Fruit fly (Drosophila melanogaster): Measurements from ENCODE around the gene Syn.

Syn gene

dm6 chr3R:10166334-10166733, 24.2 kb upstream of the Syn start (continued):
- no peak for TF ChIP-seq tio (GFP tag; optimal IDR thresholded peaks at IDR 0.05)
- peak; percentile 73 for TF ChIP-seq exex (tag; optimal IDR thresholded peaks at IDR 0.05)
- no peak for TF ChIP-seq MTF-1 (GFP tag; optimal IDR thresholded peaks at IDR 0.05; ENCODE audit: borderline replicate concordance)
- TF ChIP-seq CG6175 (GFP tag; IDR thresholded peaks at IDR 0.05), result no peak
- TF ChIP-seq Bgb (GFP tag; IDR thresholded peaks at IDR 0.05; ENCODE audit: partially characterized antibody), result no peak
- TF ChIP-seq Med (GFP tag), result peak; percentile 74
- TF ChIP-seq Awh (GFP tag; IDR thresholded peaks at IDR 0.05), result no peak

- no peak for TF ChIP-seq crol (GFP tag; IDR thresholded peaks at IDR 0.05)
- TF ChIP-seq HmgZ (tag; optimal IDR thresholded peaks at IDR 0.05), result no peak
- TF ChIP-seq pfk (GFP tag; optimal IDR thresholded peaks at IDR 0.05), result peak; percentile 78
- TF ChIP-seq Jarid2 (GFP tag; optimal IDR thresholded peaks at IDR 0.05), result no peak
- no peak for TF ChIP-seq Hr39 (optimal IDR thresholded peaks at IDR 0.05)
- no peak for TF ChIP-seq pita (GFP tag; optimal IDR thresholded peaks at IDR 0.05)
- TF ChIP-seq bowl (GFP tag; IDR thresholded peaks at IDR 0.05), result no peak
- no peak for TF ChIP-seq CG17612 (GFP tag; IDR thresholded peaks at IDR 0.05)
- no peak for TF ChIP-seq zf30C (GFP tag; optimal IDR thresholded peaks at IDR 0.05)
- TF ChIP-seq cas (GFP tag; IDR thresholded peaks at IDR 0.05), result no peak
- no peak for TF ChIP-seq twi (tag; optimal IDR thresholded peaks at IDR 0.05)
- TF ChIP-seq ATbp (GFP tag; optimal IDR thresholded peaks at IDR 0.05), result no peak
- TF ChIP-seq Fer1 (GFP tag; optimal IDR thresholded peaks at IDR 0.05), result no peak
- TF ChIP-seq gt (GFP tag; IDR thresholded peaks at IDR 0.05), result no peak
- 0 out of 2 replicates have a peak, but pooled peaks have one; percentile 25 for TF ChIP-seq CG17328 (GFP tag; IDR thresholded peaks at IDR 0.05)
- no peak for TF ChIP-seq Eip74EF (GFP tag; optimal IDR thresholded peaks at IDR 0.05)
- no peak for TF ChIP-seq Oli (tag; optimal IDR thresholded peaks at IDR 0.05)
- TF ChIP-seq B-H2 (GFP tag; optimal IDR thresholded peaks at IDR 0.05), result peak; percentile 4
- no peak for TF ChIP-seq CG4617 (GFP tag; optimal IDR thresholded peaks at IDR 0.05; ENCODE audit: borderline replicate concordance)
- TF ChIP-seq NC2β (GFP tag; optimal IDR thresholded peaks at IDR 0.05), result no peak
- no peak for TF ChIP-seq kni (GFP tag; optimal IDR thresholded peaks at IDR 0.05)
- TF ChIP-seq CTCF (GFP tag; optimal IDR thresholded peaks at IDR 0.05), result no peak
- peak; percentile 9 for TF ChIP-seq Med (GFP tag)
- TF ChIP-seq dm (GFP tag; optimal IDR thresholded peaks at IDR 0.05), result no peak
- TF ChIP-seq ci (GFP tag; IDR thresholded peaks at IDR 0.05), result no peak
- peak in 1 of 2 experiments; percentile 71 for TF ChIP-seq Pdp1 (GFP tag; optimal IDR thresholded peaks at IDR 0.05)
- TF ChIP-seq kah (GFP tag; optimal IDR thresholded peaks at IDR 0.05), result no peak
- no peak for TF ChIP-seq crc (GFP tag; optimal IDR thresholded peaks at IDR 0.05)
- TF ChIP-seq CG1792 (GFP tag; optimal IDR thresholded peaks at IDR 0.05), result no peak
- no peak for TF ChIP-seq lmd (GFP tag; IDR thresholded peaks at IDR 0.05)
- TF ChIP-seq Blimp-1 (GFP tag; optimal IDR thresholded peaks at IDR 0.05), result peak; percentile 36
Measured at dm6 chr3R:10167280-10167679, 23.2 kb upstream of the Syn start.

- TF ChIP-seq Kr (GFP tag; optimal IDR thresholded peaks at IDR 0.05), result no peak
- TF ChIP-seq CG4820 (GFP tag; optimal IDR thresholded peaks at IDR 0.05), result no peak
- peak; percentile 19 for TF ChIP-seq odd (GFP tag; optimal IDR thresholded peaks at IDR 0.05)
- no peak for TF ChIP-seq bbx (GFP tag; IDR thresholded peaks at IDR 0.05; ENCODE audit: partially characterized antibody)
- no peak for TF ChIP-seq CG11560 (tag; IDR thresholded peaks at IDR 0.05)
- no peak for TF ChIP-seq CG11093 (GFP tag; IDR thresholded peaks at IDR 0.05)
- TF ChIP-seq CG1024 (GFP tag; IDR thresholded peaks at IDR 0.05), result no peak
- no peak for TF ChIP-seq prd (optimal IDR thresholded peaks at IDR 0.05)
- peak; percentile 26; the same call in 2 of the 3 replicates for TF ChIP-seq prd (GFP tag; IDR thresholded peaks at IDR 0.05)
- no peak for TF ChIP-seq stc (GFP tag; IDR thresholded peaks at IDR 0.05)
- TF ChIP-seq CG16813 (GFP tag; IDR thresholded peaks at IDR 0.05; ENCODE audit: partially characterized antibody), result no peak
- TF ChIP-seq Sox102F (GFP tag; optimal IDR thresholded peaks at IDR 0.05), result peak; percentile 50
- peak; percentile 51; the same call in 2 of the 3 replicates for TF ChIP-seq row (GFP tag; IDR thresholded peaks at IDR 0.05)
- no peak for TF ChIP-seq CG11398 (GFP tag; optimal IDR thresholded peaks at IDR 0.05)
- TF ChIP-seq CG13424 (tag; optimal IDR thresholded peaks at IDR 0.05), result no peak
Measured at dm6 chr3R:10168483-10169064, 21.9 kb upstream of the Syn start.

Data from whole organism, embryonic.